Fruit fly (Drosophila melanogaster) whole organism, embryonic: ENCODE measurements around the gene CG9270.

Experiments
- Atf-2 ChIP-seq: fragments of 200-800 bp; sonication (Bioruptor generic); optimal IDR thresholded peaks from 2 replicates; lab custom pipeline; 2016; ENCODE audit warnings: missing biosample characterization, missing genetic modification characterization
- Bteb2 ChIP-seq: fragments of 200-800 bp; sonication (Bioruptor generic); optimal IDR thresholded peaks from 2 replicates; lab custom pipeline; 2016; ENCODE audit warnings: missing biosample characterization, missing genetic modification characterization
- C15 ChIP-seq: fragments of 200-800 bp; sonication (Bioruptor generic); IDR thresholded peaks from 3 replicates; pipeline ENCODE4 v1.3.6; 2022; ENCODE audit warnings: missing biosample characterization, missing genetic modification characterization
- CG10462 ChIP-seq: fragments of 200-800 bp; sonication (Bioruptor generic); optimal IDR thresholded peaks from 2 replicates; lab custom pipeline; 2016; ENCODE audit warnings: missing biosample characterization, missing genetic modification characterization
- CG11093 ChIP-seq: fragments of 200-800 bp; sonication (Bioruptor generic); IDR thresholded peaks from 3 replicates; pipeline ENCODE4 v1.3.6; 2022; ENCODE audit warnings: missing biosample characterization, missing genetic modification characterization
- CG15601 ChIP-seq: fragments of 200-800 bp; sonication (Bioruptor generic); optimal IDR thresholded peaks from 3 replicates; lab custom pipeline; 2019; ENCODE audit warnings: missing biosample characterization, mild to moderate bottlenecking, missing genetic modification characterization, moderate library complexity
- CG17359 ChIP-seq: fragments of 200-800 bp; sonication (Bioruptor generic); optimal IDR thresholded peaks from 3 replicates; lab custom pipeline; 2018; ENCODE audit warnings: missing biosample characterization, mild to moderate bottlenecking, missing genetic modification characterization, moderate library complexity
- CG17568 ChIP-seq: fragments of 200-800 bp; sonication (Bioruptor generic); optimal IDR thresholded peaks from 2 replicates; lab custom pipeline; 2018; ENCODE audit warnings: missing biosample characterization, mild to moderate bottlenecking, missing genetic modification characterization, moderate library complexity
- CG17802 ChIP-seq: fragments of 200-800 bp; sonication (Bioruptor generic); optimal IDR thresholded peaks from 2 replicates; lab custom pipeline; 2018; ENCODE audit warnings: missing biosample characterization, mild to moderate bottlenecking, missing genetic modification characterization, moderate library complexity
- CG17912 ChIP-seq: fragments of 200-800 bp; sonication (Bioruptor generic); optimal IDR thresholded peaks from 2 replicates; lab custom pipeline; 2018; ENCODE audit warnings: missing biosample characterization, mild to moderate bottlenecking, missing genetic modification characterization
- CG18476 ChIP-seq: fragments of 200-800 bp; sonication (Bioruptor generic); optimal IDR thresholded peaks from 2 replicates; lab custom pipeline; 2016; ENCODE audit warnings: missing biosample characterization, mild to moderate bottlenecking, missing genetic modification characterization
- CG2678 ChIP-seq: fragments of 200-800 bp; sonication (Bioruptor generic); optimal IDR thresholded peaks from 3 replicates; lab custom pipeline; 2019; ENCODE audit warnings: missing biosample characterization, mild to moderate bottlenecking, missing genetic modification characterization, moderate library complexity
- CG3847 ChIP-seq: fragments of 200-800 bp; sonication (Bioruptor generic); IDR thresholded peaks from 2 replicates; pipeline ENCODE4 v1.3.6; 2022; ENCODE audit warnings: missing biosample characterization, missing genetic modification characterization
- CG5953 ChIP-seq: fragments of 200-800 bp; sonication (Bioruptor generic); IDR thresholded peaks from 2 replicates; pipeline ENCODE4 v1.3.6; 2022; ENCODE audit warnings: missing biosample characterization, missing genetic modification characterization
- CG6813 ChIP-seq: fragments of 200-800 bp; sonication (Bioruptor generic); optimal IDR thresholded peaks from 2 replicates; lab custom pipeline; 2017; ENCODE audit warnings: missing biosample characterization, missing genetic modification characterization, mild to moderate bottlenecking, moderate library complexity, missing genetic modification reagents
- CG8089 ChIP-seq: fragments of 200-800 bp; sonication (Bioruptor generic); optimal IDR thresholded peaks from 3 replicates; lab custom pipeline; 2016; ENCODE audit warnings: missing biosample characterization, missing genetic modification characterization
- CG9876 ChIP-seq: fragments of 200-800 bp; sonication (Bioruptor generic); optimal IDR thresholded peaks from 2 replicates; lab custom pipeline; 2016; ENCODE audit warnings: missing biosample characterization, missing genetic modification characterization
- Dll ChIP-seq: fragments of 200-800 bp; sonication (Bioruptor generic); IDR thresholded peaks from 4 replicates; pipeline ENCODE4 v1.3.6; 2022; ENCODE audit warnings: missing biosample characterization, missing genetic modification characterization; ENCODE audit not compliant: partially characterized antibody
- Dp ChIP-seq: fragments of 200-800 bp; sonication (Bioruptor generic); optimal IDR thresholded peaks from 2 replicates; lab custom pipeline; 2018; ENCODE audit warnings: missing biosample characterization, mild to moderate bottlenecking, missing genetic modification characterization, moderate library complexity
- Elba2 ChIP-seq: fragments of 200-800 bp; sonication (Bioruptor generic); optimal IDR thresholded peaks from 3 replicates; lab custom pipeline; 2016; ENCODE audit warnings: missing biosample characterization, missing genetic modification characterization
- Gug ChIP-seq: fragments of 200-800 bp; sonication (Bioruptor generic); IDR thresholded peaks from 4 replicates; pipeline ENCODE4 v1.3.6; 2022; ENCODE audit warnings: missing biosample characterization, missing genetic modification characterization
- HLH3B ChIP-seq: fragments of 200-800 bp; sonication (Bioruptor generic); IDR thresholded peaks from 2 replicates; pipeline ENCODE4 v1.3.6; 2022; ENCODE audit warnings: missing biosample characterization, missing genetic modification characterization
- Hand ChIP-seq: fragments of 200-800 bp; sonication (Bioruptor generic); optimal IDR thresholded peaks from 2 replicates; lab custom pipeline; 2017; ENCODE audit warnings: mild to moderate bottlenecking, missing biosample characterization, missing genetic modification reagents, missing genetic modification characterization
- MTF-1 ChIP-seq: fragments of 200-800 bp; sonication (Bioruptor generic); optimal IDR thresholded peaks from 2 replicates; lab custom pipeline; 2018; ENCODE audit warnings: missing biosample characterization, mild to moderate bottlenecking, missing genetic modification characterization, borderline replicate concordance
- Poxn ChIP-seq: fragments of 200-800 bp; sonication (Bioruptor generic); IDR thresholded peaks from 2 replicates; pipeline ENCODE4 v1.3.6; 2022; ENCODE audit warnings: missing biosample characterization, missing genetic modification characterization
- Ravus ChIP-seq: fragments of 200-800 bp; sonication (Bioruptor generic); IDR thresholded peaks from 2 replicates; pipeline ENCODE4 v1.3.6; 2022; ENCODE audit warnings: missing biosample characterization, missing genetic modification characterization
- Spps ChIP-seq: fragments of 200-800 bp; sonication (Bioruptor generic); optimal IDR thresholded peaks from 2 replicates; lab custom pipeline; 2018; ENCODE audit warnings: missing biosample characterization, mild to moderate bottlenecking, missing genetic modification characterization
- Ssrp ChIP-seq: fragments of 200-800 bp; sonication (Bioruptor generic); optimal IDR thresholded peaks from 2 replicates; lab custom pipeline; 2018; ENCODE audit warnings: missing biosample characterization, mild to moderate bottlenecking, missing genetic modification characterization, moderate library complexity
- Usf ChIP-seq: fragments of 200-800 bp; sonication (Bioruptor generic); optimal IDR thresholded peaks from 2 replicates; lab custom pipeline; 2017; ENCODE audit warnings: missing genotype, missing biosample characterization, missing genetic modification characterization
- ash1 ChIP-seq: fragments of 200-800 bp; sonication (Bioruptor generic); optimal IDR thresholded peaks from 2 replicates; lab custom pipeline; 2018; ENCODE audit warnings: missing biosample characterization, mild to moderate bottlenecking, missing genetic modification characterization
- bab2 ChIP-seq: fragments of 200-800 bp; sonication (Bioruptor generic); optimal IDR thresholded peaks from 2 replicates; lab custom pipeline; 2016; ENCODE audit warnings: missing biosample characterization, missing genetic modification characterization
- bcd ChIP-seq: fragments of 200-800 bp; sonication (Bioruptor generic); optimal IDR thresholded peaks from 2 replicates; lab custom pipeline; 2017; ENCODE audit warnings: missing biosample characterization, mild to moderate bottlenecking, missing genetic modification characterization
- chn ChIP-seq: fragments of 200-800 bp; sonication (Bioruptor generic); optimal IDR thresholded peaks from 2 replicates; lab custom pipeline; 2016; ENCODE audit warnings: missing biosample characterization, missing genetic modification characterization
- dan ChIP-seq: fragments of 200-800 bp; sonication (Bioruptor generic); IDR thresholded peaks from 2 replicates; pipeline ENCODE4 v1.3.6; 2022; ENCODE audit warnings: missing biosample characterization, missing genetic modification characterization
- fd96Cb ChIP-seq: fragments of 200-800 bp; sonication (Bioruptor generic); optimal IDR thresholded peaks from 2 replicates; lab custom pipeline; 2018; ENCODE audit warnings: missing biosample characterization, mild to moderate bottlenecking, missing genetic modification characterization, moderate library complexity
- gce ChIP-seq: fragments of 200-800 bp; sonication (Bioruptor generic); IDR thresholded peaks from 3 replicates; pipeline ENCODE4 v1.3.6; 2022; ENCODE audit warnings: missing biosample characterization, missing genetic modification characterization
- hb ChIP-seq: fragments of 200-800 bp; sonication (Bioruptor generic); IDR thresholded peaks from 3 replicates; pipeline ENCODE4 v1.3.6; 2022; ENCODE audit warnings: missing biosample characterization, missing genetic modification characterization; ENCODE audit not compliant: partially characterized antibody
- jigr1 ChIP-seq: fragments of 200-800 bp; sonication (Bioruptor generic); IDR thresholded peaks from 3 replicates; pipeline ENCODE4 v1.3.6; 2022; ENCODE audit warnings: missing biosample characterization, missing genetic modification characterization
- kay ChIP-seq: fragments of 200-800 bp; sonication (Bioruptor generic); optimal IDR thresholded peaks from 2 replicates; lab custom pipeline; 2016; ENCODE audit warnings: missing biosample characterization, missing genetic modification characterization
- lab ChIP-seq: fragments of 200-800 bp; sonication (Bioruptor generic); optimal IDR thresholded peaks from 3 replicates; lab custom pipeline; 2017; ENCODE audit warnings: missing biosample characterization, missing genetic modification characterization, mild to moderate bottlenecking, moderate library complexity, missing genetic modification reagents
- mirr ChIP-seq: fragments of 200-800 bp; sonication (Bioruptor generic); optimal IDR thresholded peaks from 3 replicates; lab custom pipeline; 2018; ENCODE audit warnings: missing biosample characterization, mild to moderate bottlenecking, missing genetic modification characterization
- nom ChIP-seq: fragments of 200-800 bp; sonication (Bioruptor generic); optimal IDR thresholded peaks from 2 replicates; lab custom pipeline; 2017; ENCODE audit warnings: missing biosample characterization, missing genetic modification characterization, mild to moderate bottlenecking, moderate library complexity, missing genetic modification reagents
- oc ChIP-seq: fragments of 200-800 bp; sonication (Bioruptor generic); optimal IDR thresholded peaks from 2 replicates; lab custom pipeline; 2018; ENCODE audit warnings: missing biosample characterization, mild to moderate bottlenecking, missing genetic modification characterization, moderate library complexity
- shn ChIP-seq: fragments of 200-800 bp; sonication (Bioruptor generic); optimal IDR thresholded peaks from 3 replicates; lab custom pipeline; 2016; ENCODE audit warnings: missing biosample characterization, missing genetic modification characterization
- ssp ChIP-seq: fragments of 200-800 bp; sonication (Bioruptor generic); IDR thresholded peaks from 2 replicates; pipeline ENCODE4 v1.3.6; 2022; ENCODE audit warnings: missing biosample characterization, missing genetic modification characterization
- tio ChIP-seq: fragments of 200-800 bp; sonication (Bioruptor generic); optimal IDR thresholded peaks from 2 replicates; lab custom pipeline; 2017; ENCODE audit warnings: missing biosample characterization, missing genetic modification characterization, inconsistent platforms
- ttk ChIP-seq: fragments of 200-800 bp; sonication (Bioruptor generic); IDR thresholded peaks from 2 replicates; pipeline ENCODE4 v2.1.2; 2022; ENCODE audit warnings: missing biosample characterization, missing genetic modification characterization
- usp ChIP-seq: fragments of >200 bp; optimal IDR thresholded peaks from 2 replicates; lab custom pipeline; 2017; ENCODE audit warnings: missing biosample characterization, missing genetic modification characterization
- zfh2 ChIP-seq: fragments of 200-800 bp; sonication (Bioruptor generic); optimal IDR thresholded peaks from 2 replicates; lab custom pipeline; 2016; ENCODE audit warnings: missing biosample characterization, missing genetic modification characterization

CG9270 gene

dm6 chr2L:20922196-20923087, 11.5 kb downstream of the CG9270 start, which contains the start of gene Mtp (continued):
- peak; percentile 56 for TF ChIP-seq CG17359 (tag; lab: Kevin White, UChicago)
- TF ChIP-seq bab2: peak; percentile 77
- no peak for TF ChIP-seq MTF-1 (GFP tag; lab: Kevin White, UChicago)
- TF ChIP-seq usp (GFP tag; lab: Kevin White, UChicago): no peak
- TF ChIP-seq oc (tag; lab: Kevin White, UChicago): peak; percentile 83
- peak; percentile 44 for TF ChIP-seq CG6813
- peak; percentile 80 for TF ChIP-seq CG2678
- peak; percentile 37 for TF ChIP-seq CG17568 (GFP tag; lab: Kevin White, UChicago)
- peak; percentile 58 for TF ChIP-seq CG8089 (GFP tag; lab: Kevin White, UChicago)
- TF ChIP-seq Usf (GFP tag; lab: Kevin White, UChicago): peak; percentile 69
- TF ChIP-seq mirr (GFP tag; lab: Kevin White, UChicago): no peak
- no peak for TF ChIP-seq Dll (GFP tag; lab: Robert Waterston, UW)
- TF ChIP-seq dan (GFP tag; lab: Robert Waterston, UW): no peak
- TF ChIP-seq lab (GFP tag; lab: Kevin White, UChicago): peak; percentile 67
- TF ChIP-seq kay: peak; percentile 23
- peak; percentile 55 for TF ChIP-seq Dp
- TF ChIP-seq Spps (tag; lab: Kevin White, UChicago): peak; percentile 4
- TF ChIP-seq chn (GFP tag; lab: Kevin White, UChicago): peak; percentile 87
- peak; percentile 47; the same call in 3 of the 4 replicates for TF ChIP-seq Gug (GFP tag; lab: Robert Waterston, UW)
- TF ChIP-seq HLH3B (GFP tag; lab: Robert Waterston, UW): peak; percentile 64; the same call in 1 of the 2 replicates
- TF ChIP-seq hb (GFP tag; lab: Robert Waterston, UW): no peak
- peak; percentile 61 for TF ChIP-seq CG18476 (GFP tag; lab: Kevin White, UChicago)
- no peak for TF ChIP-seq Poxn (GFP tag; lab: Robert Waterston, UW)
- peak; percentile 95 for TF ChIP-seq CG17802 (tag; lab: Kevin White, UChicago)
- peak; percentile 34 for TF ChIP-seq nom
- 0 out of 3 replicates have a peak, but pooled peaks have one; percentile 18 for TF ChIP-seq jigr1 (GFP tag; lab: Robert Waterston, UW)
- TF ChIP-seq tio: peak; percentile 70
- peak; percentile 88 for TF ChIP-seq shn (GFP tag; lab: Kevin White, UChicago)

dm6 chr2L:20918733-20919132, 15.2 kb downstream of the CG9270 start, which contains the start of the genes CG43739 and sky:
Gene CG43739 (minus strand): TSS chr2L:20918931.
Gene sky (minus strand): TSS chr2L:20918931.
- TF ChIP-seq gce (GFP tag; lab: Robert Waterston, UW) (no peak), fd96Cb (tag; lab: Kevin White, UChicago) (no peak), CG9876 (GFP tag; lab: Kevin White, UChicago) (no peak), CG10462 (GFP tag; lab: Kevin White, UChicago) (no peak), zfh2 (GFP tag; lab: Kevin White, UChicago) (peak; percentile 67), bcd (GFP tag; lab: Kevin White, UChicago) (peak; percentile 7), ttk (0 out of 2 replicates have a peak, but pooled peaks have one; percentile 18), CG3847 (GFP tag; lab: Robert Waterston, UW) (peak; percentile 96), Elba2 (GFP tag; lab: Kevin White, UChicago) (peak; percentile 52), Ssrp (tag; lab: Kevin White, UChicago) (no peak), CG11093 (GFP tag; lab: Robert Waterston, UW) (no peak), Hand (GFP tag; lab: Kevin White, UChicago) (no peak), Ravus (no peak), ash1 (no peak), Atf-2 (GFP tag; lab: Kevin White, UChicago) (peak; percentile 15), shn (GFP tag; lab: Kevin White, UChicago) (peak; percentile 37), Spps (tag; lab: Kevin White, UChicago) (no peak), CG15601 (tag; lab: Kevin White, UChicago) (peak; percentile 14), CG17912 (GFP tag; lab: Kevin White, UChicago) (no peak), CG5953 (no peak), Bteb2 (GFP tag; lab: Kevin White, UChicago) (peak; percentile 39), ssp (GFP tag; lab: Robert Waterston, UW) (no peak; the same call in 1 of the 2 replicates), C15 (GFP tag; lab: Robert Waterston, UW) (no peak)
